Fruit fly (Drosophila melanogaster) whole organism, embryonic: ENCODE measurements around the gene CG13605.

Source experiments
- Atf6 ChIP-seq: fragments of 200-800 bp; sonication (Bioruptor generic); IDR thresholded peaks from 2 replicates; pipeline ENCODE4 v1.3.6; 2022; ENCODE audit warnings: missing biosample characterization, missing genetic modification characterization
- B-H2 ChIP-seq: fragments of 200-800 bp; sonication (Bioruptor generic); optimal IDR thresholded peaks from 2 replicates; lab custom pipeline; 2018; ENCODE audit warnings: missing biosample characterization, mild to moderate bottlenecking, missing genetic modification characterization
- CG10209 ChIP-seq: fragments of 200-800 bp; sonication (Bioruptor generic); optimal IDR thresholded peaks from 3 replicates; lab custom pipeline; 2017; ENCODE audit warnings: missing biosample characterization, mild to moderate bottlenecking, missing genetic modification characterization, missing genetic modification reagents
- CG1647 ChIP-seq: fragments of 200-800 bp; sonication (Bioruptor generic); optimal IDR thresholded peaks from 3 replicates; lab custom pipeline; 2016; ENCODE audit warnings: missing biosample characterization, missing genetic modification characterization
- CG17612 ChIP-seq: fragments of 200-800 bp; sonication (Bioruptor generic); IDR thresholded peaks from 2 replicates; pipeline ENCODE4 v1.3.6; 2022; ENCODE audit warnings: missing biosample characterization, missing genetic modification characterization
- CG17802 ChIP-seq: fragments of 200-800 bp; sonication (Bioruptor generic); optimal IDR thresholded peaks from 2 replicates; lab custom pipeline; 2018; ENCODE audit warnings: missing biosample characterization, mild to moderate bottlenecking, missing genetic modification characterization, moderate library complexity
- CG17912 ChIP-seq: fragments of 200-800 bp; sonication (Bioruptor generic); optimal IDR thresholded peaks from 2 replicates; lab custom pipeline; 2018; ENCODE audit warnings: missing biosample characterization, mild to moderate bottlenecking, missing genetic modification characterization
- CG18764 ChIP-seq: fragments of 200-800 bp; sonication (Bioruptor generic); optimal IDR thresholded peaks from 3 replicates; lab custom pipeline; 2016; ENCODE audit warnings: missing biosample characterization, missing genetic modification characterization
- CG2875 ChIP-seq: fragments of 200-800 bp; sonication (Bioruptor generic); optimal IDR thresholded peaks from 2 replicates; lab custom pipeline; 2017; ENCODE audit warnings: missing biosample characterization, mild to moderate bottlenecking, missing genetic modification characterization, missing genetic modification reagents
- CG33557 ChIP-seq: fragments of 200-800 bp; sonication (Bioruptor generic); optimal IDR thresholded peaks from 2 replicates; lab custom pipeline; 2019; ENCODE audit warnings: missing biosample characterization, mild to moderate bottlenecking, missing genetic modification characterization, moderate library complexity
- CG7556 ChIP-seq: fragments of 200-800 bp; sonication (Bioruptor generic); optimal IDR thresholded peaks from 2 replicates; lab custom pipeline; 2017; ENCODE audit warnings: missing biosample characterization, mild to moderate bottlenecking, missing genetic modification characterization
- CG7786 ChIP-seq: fragments of 200-800 bp; sonication (Bioruptor generic); optimal IDR thresholded peaks from 2 replicates; lab custom pipeline; 2016; ENCODE audit warnings: missing biosample characterization, missing genetic modification characterization
- CG8281 ChIP-seq: fragments of 200-800 bp; sonication (Bioruptor generic); optimal IDR thresholded peaks from 2 replicates; lab custom pipeline; 2018; ENCODE audit warnings: missing biosample characterization, mild to moderate bottlenecking, missing genetic modification characterization, moderate library complexity
- CG9817 ChIP-seq: fragments of 200-800 bp; sonication (Bioruptor generic); optimal IDR thresholded peaks from 2 replicates; lab custom pipeline; 2018; ENCODE audit warnings: missing biosample characterization, mild to moderate bottlenecking, missing genetic modification characterization, moderate library complexity
- Doc2 ChIP-seq: fragments of 200-800 bp; sonication (Bioruptor generic); IDR thresholded peaks from 2 replicates; pipeline ENCODE4 v1.3.6; 2022; ENCODE audit warnings: missing biosample characterization, missing genetic modification characterization
- Dref ChIP-seq: fragments of 200-800 bp; sonication (Bioruptor generic); IDR thresholded peaks from 2 replicates; pipeline ENCODE4 v1.3.6; 2022; ENCODE audit warnings: missing biosample characterization, missing genetic modification characterization
- Ets65A ChIP-seq: fragments of 200-800 bp; sonication (Bioruptor generic); peaks from one replicate; lab custom pipeline; 2016; ENCODE audit warnings: missing biosample characterization, missing genetic modification characterization
- Fer2 ChIP-seq: fragments of 200-800 bp; sonication (Bioruptor generic); optimal IDR thresholded peaks from 2 replicates; lab custom pipeline; 2018; ENCODE audit warnings: missing biosample characterization, mild to moderate bottlenecking, missing genetic modification characterization, moderate library complexity
- Hr78 ChIP-seq, 2 experiments: fragments of 200-800 bp in 1 of 2; fragments of >200 bp in 1 of 2; sonication (Bioruptor generic) in 1 of 2; optimal IDR thresholded peaks; 2 replicates each; lab custom pipeline; 2017 to 2019; ENCODE audit warnings: missing biosample characterization in 2 of 2, missing genetic modification characterization in 2 of 2, mild to moderate bottlenecking in 1 of 2, moderate library complexity in 1 of 2
- Hsf ChIP-seq: fragments of 200-800 bp; sonication (Bioruptor generic); optimal IDR thresholded peaks from 3 replicates; lab custom pipeline; 2016; ENCODE audit warnings: missing biosample characterization, missing genetic modification characterization
- Lim3 ChIP-seq: fragments of 200-800 bp; sonication (Bioruptor generic); IDR thresholded peaks from 2 replicates; pipeline ENCODE4 v1.3.6; 2022; ENCODE audit warnings: missing biosample characterization, missing genetic modification characterization
- Pdp1 ChIP-seq, 2 experiments: fragments of 200-800 bp; sonication (Bioruptor generic); optimal IDR thresholded peaks; 3 replicates each; lab custom pipeline; 2016; ENCODE audit warnings: missing biosample characterization in 2 of 2, missing genetic modification characterization in 2 of 2, mild to moderate bottlenecking in 1 of 2, moderate library complexity in 1 of 2
- Sry-δ ChIP-seq: fragments of 200-800 bp; sonication (Bioruptor generic); optimal IDR thresholded peaks from 2 replicates; lab custom pipeline; 2016; ENCODE audit warnings: missing biosample characterization, missing genetic modification characterization
- YL-1 ChIP-seq: fragments of 200-800 bp; sonication (Bioruptor generic); optimal IDR thresholded peaks from 3 replicates; lab custom pipeline; 2017; ENCODE audit warnings: missing biosample characterization, mild to moderate bottlenecking, missing genetic modification characterization
- amos ChIP-seq: fragments of 200-800 bp; sonication (Bioruptor generic); IDR thresholded peaks from 2 replicates; pipeline ENCODE4 v1.3.6; 2022; ENCODE audit warnings: missing biosample characterization, missing genetic modification characterization; ENCODE audit not compliant: partially characterized antibody
- ara ChIP-seq: fragments of 200-800 bp; sonication (Bioruptor generic); IDR thresholded peaks from 2 replicates; pipeline ENCODE4 v1.3.6; 2022; ENCODE audit warnings: missing biosample characterization, missing genetic modification characterization
- bab2 ChIP-seq: fragments of 200-800 bp; sonication (Bioruptor generic); optimal IDR thresholded peaks from 2 replicates; lab custom pipeline; 2016; ENCODE audit warnings: missing biosample characterization, missing genetic modification characterization
- br ChIP-seq: fragments of >200 bp; optimal IDR thresholded peaks from 2 replicates; lab custom pipeline; 2017
- chif ChIP-seq, 2 experiments: fragments of 200-800 bp; sonication (Bioruptor generic); optimal IDR thresholded peaks; 3 replicates each; lab custom pipeline; 2016; ENCODE audit warnings: missing biosample characterization in 2 of 2, missing genetic modification characterization in 2 of 2
- chm ChIP-seq: fragments of 200-800 bp; sonication (Bioruptor generic); IDR thresholded peaks from 2 replicates; pipeline ENCODE4 v1.3.6; 2022; ENCODE audit warnings: missing biosample characterization, missing genetic modification characterization
- crol ChIP-seq: fragments of 200-800 bp; sonication (Bioruptor generic); IDR thresholded peaks from 2 replicates; pipeline ENCODE4 v1.3.6; 2022; ENCODE audit warnings: missing biosample characterization, missing genetic modification characterization
- ewg ChIP-seq: fragments of 200-800 bp; sonication (Bioruptor generic); optimal IDR thresholded peaks from 3 replicates; lab custom pipeline; 2017; ENCODE audit warnings: mild to moderate bottlenecking, missing biosample characterization, missing genetic modification reagents, missing genetic modification characterization
- fd64A ChIP-seq: fragments of 200-800 bp; sonication (Bioruptor generic); optimal IDR thresholded peaks from 3 replicates; lab custom pipeline; 2018; ENCODE audit warnings: missing biosample characterization, mild to moderate bottlenecking, missing genetic modification characterization
- her ChIP-seq: fragments of 200-800 bp; sonication (Bioruptor generic); optimal IDR thresholded peaks from 2 replicates; lab custom pipeline; 2016; ENCODE audit warnings: missing biosample characterization, missing genetic modification characterization
- kni ChIP-seq: fragments of 200-800 bp; sonication (Bioruptor generic); optimal IDR thresholded peaks from 3 replicates; lab custom pipeline; 2017; ENCODE audit warnings: mild to moderate bottlenecking, missing biosample characterization, missing genetic modification reagents, missing genetic modification characterization
- lab ChIP-seq: fragments of 200-800 bp; sonication (Bioruptor generic); optimal IDR thresholded peaks from 3 replicates; lab custom pipeline; 2017; ENCODE audit warnings: missing biosample characterization, missing genetic modification characterization, mild to moderate bottlenecking, moderate library complexity, missing genetic modification reagents
- lilli ChIP-seq: fragments of 200-800 bp; sonication (Bioruptor generic); optimal IDR thresholded peaks from 3 replicates; lab custom pipeline; 2016; ENCODE audit warnings: missing biosample characterization, missing genetic modification characterization
- lov ChIP-seq, 2 experiments: fragments of 200-800 bp in 1 of 2; fragments of >200 bp in 1 of 2; sonication (Bioruptor generic) in 1 of 2; IDR thresholded peaks in 1 of 2; optimal IDR thresholded peaks in 1 of 2; 2 replicates in 1 of 2; 3 replicates in 1 of 2; pipeline versions ENCODE4 v1.3.6 to Lab custom; 2017 to 2022; ENCODE audit warnings: missing biosample characterization in 1 of 2, missing genetic modification characterization in 1 of 2
- nerfin-1 ChIP-seq: fragments of 200-800 bp; sonication (Bioruptor generic); optimal IDR thresholded peaks from 3 replicates; lab custom pipeline; 2019; ENCODE audit warnings: missing biosample characterization, mild to moderate bottlenecking, missing genetic modification characterization, moderate library complexity
- p53 ChIP-seq: fragments of 200-800 bp; sonication (Bioruptor generic); optimal IDR thresholded peaks from 2 replicates; lab custom pipeline; 2016; ENCODE audit warnings: missing biosample characterization, missing genetic modification characterization
- pan ChIP-seq, 4 experiments: fragments of >200 bp in 3 of 4; fragments of 200-800 bp in 1 of 4; sonication (Bioruptor generic) in 1 of 4; optimal IDR thresholded peaks in 3 of 4; IDR thresholded peaks in 1 of 4; 2 replicates each; pipeline versions ENCODE4 v1.3.6 to Lab custom; 2017 to 2022; ENCODE audit warnings: missing biosample characterization in 2 of 4, missing genetic modification characterization in 2 of 4, mixed read lengths in 1 of 4
- seq ChIP-seq: fragments of 200-800 bp; sonication (Bioruptor generic); IDR thresholded peaks from 2 replicates; pipeline ENCODE4 v1.3.6; 2022; ENCODE audit warnings: missing biosample characterization, missing genetic modification characterization
- sisA ChIP-seq: fragments of 200-800 bp; sonication (Bioruptor generic); IDR thresholded peaks from 2 replicates; pipeline ENCODE4 v1.3.6; 2022; ENCODE audit warnings: missing biosample characterization, missing genetic modification characterization
- stc ChIP-seq: fragments of 200-800 bp; sonication (Bioruptor generic); IDR thresholded peaks from 2 replicates; pipeline ENCODE4 v1.3.6; 2022; ENCODE audit warnings: missing biosample characterization, missing genetic modification characterization
- sug ChIP-seq: fragments of 200-800 bp; optimal IDR thresholded peaks from 2 replicates; lab custom pipeline; 2019; ENCODE audit warnings: missing biosample characterization, mild to moderate bottlenecking, missing genetic modification characterization, moderate library complexity
- vfl ChIP-seq: fragments of 200-800 bp; sonication (Bioruptor generic); optimal IDR thresholded peaks from 2 replicates; lab custom pipeline; 2016; ENCODE audit warnings: missing biosample characterization, missing genetic modification characterization
- zf30C ChIP-seq: fragments of 200-800 bp; sonication (Bioruptor generic); optimal IDR thresholded peaks from 3 replicates; lab custom pipeline; 2018; ENCODE audit warnings: missing biosample characterization, mild to moderate bottlenecking, missing genetic modification characterization

The CG13605 gene

DNA sequence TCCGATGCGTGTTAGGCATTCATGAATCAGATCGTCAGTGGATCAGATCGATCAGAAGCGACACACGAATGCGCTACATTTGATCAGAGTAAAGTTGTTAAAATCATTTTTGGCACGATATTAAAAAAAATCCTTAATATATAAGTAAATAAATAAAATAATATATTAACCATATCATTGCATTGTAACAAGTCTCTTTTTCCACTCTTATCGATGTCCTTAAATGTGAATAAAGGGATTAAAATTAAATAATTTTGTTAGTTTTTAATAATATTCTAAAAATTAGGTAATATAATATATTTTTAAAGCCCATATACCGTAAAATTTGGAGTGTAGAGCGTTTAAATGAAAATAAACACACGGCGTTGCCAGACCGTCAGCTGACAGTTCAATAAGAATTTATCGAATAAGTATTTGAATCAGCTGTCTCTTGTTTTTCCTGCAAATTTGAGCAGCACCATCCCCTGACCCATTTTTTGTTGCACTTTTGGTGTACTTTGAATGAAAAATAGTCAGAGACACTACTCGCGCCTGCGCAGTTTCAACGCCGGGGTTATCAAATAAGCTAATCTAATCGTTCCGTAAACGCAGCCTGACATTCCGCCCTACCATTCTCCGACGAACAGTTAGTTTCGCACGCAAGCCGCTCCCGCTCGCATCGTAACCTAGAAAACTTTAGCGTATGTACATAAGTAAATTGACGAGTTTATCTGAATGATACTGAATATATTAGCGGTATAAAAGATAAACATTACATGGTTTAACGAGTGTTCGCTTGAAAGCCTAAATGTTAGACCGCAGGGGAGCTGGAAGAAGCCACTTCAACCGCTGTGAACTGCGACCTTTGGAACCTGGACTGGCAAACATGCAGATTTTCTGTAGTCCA, 40.0 kb upstream of the CG13605 start, which contains the start of the genes p38a and CG6178 (continued):
- TF ChIP-seq chm (peak; percentile 65; the same call in 1 of the 2 replicates), CG33557 (GFP tag; lab: Kevin White, UChicago) (peak; percentile 84), amos (GFP tag; lab: Robert Waterston, UW) (no peak), sisA (GFP tag; lab: Robert Waterston, UW) (peak; percentile 97), nerfin-1 (tag; lab: Kevin White, UChicago) (peak; percentile 91), stc (GFP tag; lab: Robert Waterston, UW) (peak; percentile 97), CG17802 (peak; percentile 76), Hr78 (GFP tag; optimal IDR thresholded peaks at IDR 0.05; lab: Kevin White, UChicago) (peak in 1 of 2 experiments; percentile 83), p53 (GFP tag; lab: Kevin White, UChicago) (no peak), Pdp1 (GFP tag; optimal IDR thresholded peaks at IDR 0.05; lab: Kevin White, UChicago) (peak; percentile 43 to 53), CG8281 (tag; lab: Kevin White, UChicago) (peak; percentile 88), Atf6 (GFP tag; lab: Robert Waterston, UW) (peak; percentile 92), CG9817 (tag; lab: Kevin White, UChicago) (peak; percentile 98), fd64A (peak; percentile 55), sug (tag; lab: Kevin White, UChicago) (peak; percentile 95), Ets65A (GFP tag; lab: Kevin White, UChicago) (peak; percentile 94), ara (peak; percentile 88), CG2875 (GFP tag; lab: Kevin White, UChicago) (peak; percentile 89), CG17612 (GFP tag; lab: Robert Waterston, UW) (peak; percentile 91), CG7786 (GFP tag; lab: Kevin White, UChicago) (peak; percentile 67), Lim3 (GFP tag; lab: Robert Waterston, UW) (peak; percentile 94), lab (GFP tag; lab: Kevin White, UChicago) (peak; percentile 98), CG10209 (peak; percentile 98), seq (peak; percentile 96), CG17912 (peak; percentile 91), Hsf (GFP tag; lab: Kevin White, UChicago) (peak; percentile 66), her (GFP tag; lab: Kevin White, UChicago) (no peak), bab2 (peak; percentile 69), kni (GFP tag; lab: Kevin White, UChicago) (no peak), pan (optimal IDR thresholded peaks at IDR 0.05; lab: Kevin White, UChicago) (no peak), pan (GFP tag; optimal IDR thresholded peaks at IDR 0.05 in 1 of 2, IDR thresholded peaks at IDR 0.05 in 1 of 2) (peak in 1 of 2 experiments; percentile 97), chif (GFP tag; optimal IDR thresholded peaks at IDR 0.05; lab: Kevin White, UChicago) (peak in 1 of 2 experiments; percentile 27), B-H2 (GFP tag; lab: Kevin White, UChicago) (peak; percentile 96), lov (optimal IDR thresholded peaks at IDR 0.05; lab: Kevin White, UChicago) (no peak), lov (GFP tag; IDR thresholded peaks at IDR 0.05; lab: Robert Waterston, UW) (peak; percentile 81; the same call in 2 of the 3 replicates), Doc2 (GFP tag; lab: Robert Waterston, UW) (peak; percentile 89), ewg (GFP tag; lab: Kevin White, UChicago) (peak; percentile 92), lilli (GFP tag; lab: Kevin White, UChicago) (peak; percentile 73), Dref (peak; percentile 63), zf30C (no peak), br (lab: Kevin White, UChicago) (no peak), CG1647 (GFP tag; lab: Kevin White, UChicago) (peak; percentile 24), YL-1 (peak; percentile 78), Fer2 (tag; lab: Kevin White, UChicago) (peak; percentile 97), crol (GFP tag; lab: Robert Waterston, UW) (peak; percentile 57), Sry-δ (GFP tag; lab: Kevin White, UChicago) (peak; percentile 46), CG7556 (peak; percentile 97), vfl (GFP tag; lab: Kevin White, UChicago) (peak; percentile 62), CG18764 (GFP tag; lab: Kevin White, UChicago) (peak; percentile 86)
